Fruit fly (Drosophila melanogaster): ENCODE measurements around the gene PolA2.

PolA2 gene

dm6 chr3R:27273118-27274062 lies 34.4 kb downstream of the PolA2 start, which contains the start of gene CG5934 (continued):
- TF ChIP-seq Opbp (GFP tag; IDR thresholded peaks at IDR 0.05; ENCODE audit: partially characterized antibody) (peak; percentile 54; the same call in 1 of the 3 replicates), CG12299 (tag; optimal IDR thresholded peaks at IDR 0.05) (no peak), sqz (GFP tag; optimal IDR thresholded peaks at IDR 0.05) (peak; percentile 14), disco-r (GFP tag; optimal IDR thresholded peaks at IDR 0.05) (no peak), CG11696 (GFP tag; IDR thresholded peaks at IDR 0.05) (no peak), CG2712 (tag; optimal IDR thresholded peaks at IDR 0.05) (peak; percentile 32), ato (GFP tag; IDR thresholded peaks at IDR 0.05; ENCODE audit: partially characterized antibody) (no peak), Xrp1 (GFP tag; IDR thresholded peaks at IDR 0.05) (no peak), CG14710 (tag; optimal IDR thresholded peaks at IDR 0.05) (peak; percentile 39), tgo (GFP tag; IDR thresholded peaks at IDR 0.05) (no peak), sim (GFP tag; IDR thresholded peaks at IDR 0.05) (no peak), CG2678 (tag; optimal IDR thresholded peaks at IDR 0.05) (no peak), BtbVII (GFP tag; optimal IDR thresholded peaks at IDR 0.05) (no peak), jing (GFP tag; optimal IDR thresholded peaks at IDR 0.05) (no peak), grau (tag; optimal IDR thresholded peaks at IDR 0.05) (peak; percentile 10), row (GFP tag; IDR thresholded peaks at IDR 0.05) (0 out of 3 replicates have a peak, but pooled peaks have one; percentile 9), Dad (GFP tag; optimal IDR thresholded peaks at IDR 0.05) (peak; percentile 28), HHEX (GFP tag; optimal IDR thresholded peaks at IDR 0.05) (no peak), Scr (GFP tag; IDR thresholded peaks at IDR 0.05; ENCODE audit: partially characterized antibody) (no peak), eyg (GFP tag; optimal IDR thresholded peaks at IDR 0.05) (no peak), CG14014 (GFP tag; IDR thresholded peaks at IDR 0.05) (no peak; the same call in 1 of the 2 replicates), E2f2 (GFP tag; IDR thresholded peaks at IDR 0.05) (peak; percentile 62), sisA (GFP tag; IDR thresholded peaks at IDR 0.05) (no peak), CG7963 (GFP tag; IDR thresholded peaks at IDR 0.05; ENCODE audit: partially characterized antibody) (no peak), pum (GFP tag; optimal IDR thresholded peaks at IDR 0.05) (peak; percentile 25), esg (GFP tag; conservative IDR thresholded peaks at IDR 0.05) (no peak), NC2α (GFP tag; optimal IDR thresholded peaks at IDR 0.05) (peak; percentile 8), Six4 (GFP tag; optimal IDR thresholded peaks at IDR 0.05) (no peak), pzg (GFP tag; optimal IDR thresholded peaks at IDR 0.05) (peak; percentile 59), CG3065 (GFP tag; optimal IDR thresholded peaks at IDR 0.05) (no peak), Hmx (GFP tag; optimal IDR thresholded peaks at IDR 0.05) (no peak), klu (GFP tag; IDR thresholded peaks at IDR 0.05) (no peak), CG4424 (GFP tag; optimal IDR thresholded peaks at IDR 0.05) (no peak), Pdp1 (GFP tag; optimal IDR thresholded peaks at IDR 0.05) (peak in 1 of 2 experiments; percentile 63), tx (GFP tag; optimal IDR thresholded peaks at IDR 0.05) (peak; percentile 2), nau (GFP tag; optimal IDR thresholded peaks at IDR 0.05) (no peak), CG6254 (GFP tag; optimal IDR thresholded peaks at IDR 0.05) (no peak), kah (GFP tag; optimal IDR thresholded peaks at IDR 0.05) (no peak), Ptx1 (GFP tag; IDR thresholded peaks at IDR 0.05) (peak; percentile 32; the same call in 1 of the 2 replicates), CG11456 (GFP tag; IDR thresholded peaks at IDR 0.05) (peak; percentile 77; the same call in 2 of the 3 replicates), B-H1 (GFP tag; IDR thresholded peaks at IDR 0.05) (no peak), CG43689 (GFP tag; IDR thresholded peaks at IDR 0.05) (no peak), CG12744 (GFP tag; optimal IDR thresholded peaks at IDR 0.05) (no peak), lov (optimal IDR thresholded peaks at IDR 0.05) (no peak), lov (GFP tag; IDR thresholded peaks at IDR 0.05) (no peak), CG17359 (tag; optimal IDR thresholded peaks at IDR 0.05) (peak; percentile 35), mld (GFP tag; IDR thresholded peaks at IDR 0.05; ENCODE audit: partially characterized antibody) (no peak), az2 (GFP tag; optimal IDR thresholded peaks at IDR 0.05) (no peak), CG11695 (GFP tag; IDR thresholded peaks at IDR 0.05) (no peak)

All from whole organism, embryonic.